Fruit fly (Drosophila melanogaster) whole organism: Measurements from ENCODE around the gene CG8927.

ENCODE experiments used
- CG8478 ChIP-seq: fragments of >200 bp; optimal IDR thresholded peaks from 2 replicates; lab custom pipeline; 2018; ENCODE audit warnings: inconsistent platforms
- Dll ChIP-seq: fragments of >200 bp; optimal IDR thresholded peaks from 2 replicates; lab custom pipeline; 2017
- EcR ChIP-seq, 2 experiments: fragments of >200 bp; optimal IDR thresholded peaks; 2 replicates each; lab custom pipeline; 2017; ENCODE audit warnings: missing biosample characterization in 2 of 2, missing genetic modification characterization in 2 of 2, missing genetic modification reagents in 2 of 2
- pan ChIP-seq: fragments of >200 bp; optimal IDR thresholded peaks from 2 replicates; lab custom pipeline; 2017
- psq ChIP-seq: fragments of >200 bp; optimal IDR thresholded peaks from 2 replicates; lab custom pipeline; 2017
- usp ChIP-seq: fragments of >200 bp; optimal IDR thresholded peaks from 2 replicates; lab custom pipeline; 2017; ENCODE audit warnings: missing biosample characterization, missing genetic modification characterization, mixed read lengths

DNA sequence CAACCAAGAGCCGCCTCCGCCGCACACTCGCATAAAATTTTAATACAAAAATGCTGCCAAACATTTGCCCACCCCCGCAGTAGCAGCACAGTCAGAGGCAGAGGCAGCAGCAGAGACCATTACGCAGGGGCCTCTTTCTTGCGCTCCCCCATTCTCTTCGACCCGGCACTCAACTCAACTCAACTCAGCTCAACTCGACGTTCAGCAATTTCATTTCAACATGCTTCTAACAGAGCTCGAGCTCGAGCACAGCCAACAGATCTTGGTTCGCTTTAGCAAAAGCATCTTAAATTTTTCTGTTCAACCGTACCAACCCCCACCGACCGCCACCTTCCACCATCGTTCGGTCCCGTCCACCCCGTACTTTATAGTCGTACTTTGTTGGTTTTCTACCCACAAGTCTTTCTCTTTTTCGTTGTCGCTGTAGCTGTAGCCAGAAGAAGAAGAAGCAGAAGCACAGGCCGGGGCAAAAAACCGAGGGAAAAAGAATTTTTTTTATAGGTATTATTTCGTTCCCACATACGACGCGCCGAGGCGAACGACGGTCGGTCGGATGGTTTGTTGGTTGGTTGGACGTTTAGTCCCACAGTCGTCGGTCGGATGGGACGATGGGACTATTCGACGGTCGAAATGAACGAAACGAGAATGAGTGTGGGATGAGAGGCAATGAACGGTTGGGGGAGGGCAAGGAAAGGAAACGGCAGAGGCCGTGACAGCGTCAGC is 54.6 kb downstream of the CG8927 start:
- TF ChIP-seq CG8478 (lab: Kevin White, UChicago) (no peak), EcR (GFP tag; optimal IDR thresholded peaks at IDR 0.05; lab: Kevin White, UChicago) (peak in 1 of 2 experiments; percentile 86), psq (lab: Kevin White, UChicago) (no peak), pan (lab: Kevin White, UChicago) (no peak), usp (GFP tag; lab: Kevin White, UChicago) (no peak), Dll (peak; percentile 56)
